Worm (Caenorhabditis elegans): ENCODE data around the gene F44E7.9.
A peak's percentile ranks its signal among the peaks of the same experiment; 100 is the strongest.

The F44E7.9 gene

ce11 chrV:5790497-5791280 is at the start of gene F44E7.9, which contains the start of gene nhr-142 (continued):
- TF ChIP-seq unc-130 (tag; optimal IDR thresholded peaks at IDR 0.05) (peak; percentile 50), nhr-90 (tag; optimal IDR thresholded peaks at IDR 0.05; ENCODE audit: poor library complexity) (peak; percentile 90), ceh-88 (GFP tag; IDR thresholded peaks at IDR 0.05) (0 out of 2 replicates have a peak, but pooled peaks have one; percentile 15), ces-1 (GFP tag; optimal IDR thresholded peaks at IDR 0.05) (no peak), fkh-8 (tag; optimal IDR thresholded peaks at IDR 0.05) (peak; percentile 87), tlp-1 (tag; optimal IDR thresholded peaks at IDR 0.05) (no peak), rnt-1 (tag; optimal IDR thresholded peaks at IDR 0.05) (peak; percentile 96), C16A3.4 (tag; optimal IDR thresholded peaks at IDR 0.05) (peak; percentile 93), dpl-1 (GFP tag; optimal IDR thresholded peaks at IDR 0.05) (peak; percentile 72 to 84 (median 82)), aly-2 (tag; optimal IDR thresholded peaks at IDR 0.05) (no peak), lin-35 (GFP tag; optimal IDR thresholded peaks at IDR 0.05) (peak; percentile 81 to 86), pax-3 (tag; optimal IDR thresholded peaks at IDR 0.05) (peak; percentile 74), ztf-11 (tag; optimal IDR thresholded peaks at IDR 0.05) (peak in 1 of 2 experiments; percentile 75), nhr-19 (GFP tag; conservative IDR thresholded peaks at IDR 0.05) (peak; percentile 87), unc-98 (GFP tag; IDR thresholded peaks at IDR 0.05) (no peak), elt-2 (tag; optimal IDR thresholded peaks at IDR 0.05) (peak; percentile 42), aha-1 (tag; optimal IDR thresholded peaks at IDR 0.05) (peak; percentile 49), zag-1 (tag; optimal IDR thresholded peaks at IDR 0.05) (no peak), pag-3 (tag; optimal IDR thresholded peaks at IDR 0.05; ENCODE audit: borderline replicate concordance, insufficient read depth) (peak; percentile 38), egl-27 (tag; optimal IDR thresholded peaks at IDR 0.05) (no peak), fkh-4 (tag; optimal IDR thresholded peaks at IDR 0.05; ENCODE audit: borderline replicate concordance) (peak; percentile 32), nhr-11 (tag; optimal IDR thresholded peaks at IDR 0.05) (peak; percentile 42), sup-37 (GFP tag; optimal IDR thresholded peaks at IDR 0.05) (peak; percentile 40), vab-15 (tag; optimal IDR thresholded peaks at IDR 0.05) (peak; percentile 24), elt-3 (tag; optimal IDR thresholded peaks at IDR 0.05) (peak in 2 of 6 experiments; percentile 42 to 78), irx-1 (tag; optimal IDR thresholded peaks at IDR 0.05) (peak; percentile 83), C34B4.2 (tag; optimal IDR thresholded peaks at IDR 0.05) (no peak), ztf-4 (tag; optimal IDR thresholded peaks at IDR 0.05) (peak; percentile 49), nhr-237 (tag; optimal IDR thresholded peaks at IDR 0.05) (peak; percentile 64), ceh-82 (tag; optimal IDR thresholded peaks at IDR 0.05) (peak; percentile 89 to 90 (median 90)), nhr-77 (tag; optimal IDR thresholded peaks at IDR 0.05) (peak; percentile 71), nhr-12 (tag; optimal IDR thresholded peaks at IDR 0.05) (no peak)

- TF ChIP-seq xbp-1 (tag; optimal IDR thresholded peaks at IDR 0.05) (no peak), nhr-76 (tag; optimal IDR thresholded peaks at IDR 0.05) (no peak), skn-1 (tag; optimal IDR thresholded peaks at IDR 0.05) (no peak), ces-1 (GFP tag; optimal IDR thresholded peaks at IDR 0.05) (no peak), egl-13 (tag; optimal IDR thresholded peaks at IDR 0.05) (peak; percentile 55), dsc-1 (tag; optimal IDR thresholded peaks at IDR 0.05) (peak; percentile 87), ets-5 (GFP tag; IDR thresholded peaks at IDR 0.05) (no peak), nhr-47 (tag; optimal IDR thresholded peaks at IDR 0.05) (peak; percentile 22)
Observed at ce11 chrV:5741237-5741636, 49.8 kb upstream of the F44E7.9 start.
